Worm (Caenorhabditis elegans) whole organism, L3 larva: ENCODE results near the gene W03C9.6.

Experiments used
- R02D3.7 ChIP-seq: fragments of 150-350 bp; optimal IDR thresholded peaks from 2 replicates; lab custom pipeline; 2014; ENCODE audit warnings: missing biosample characterization, missing genetic modification characterization
- ZK546.5 ChIP-seq: sonication (generic microtip); optimal IDR thresholded peaks from 2 replicates; lab custom pipeline; 2017; ENCODE audit warnings: missing biosample characterization, missing genetic modification characterization
- aly-2 ChIP-seq: fragments of 150-350 bp; optimal IDR thresholded peaks from 2 replicates; lab custom pipeline; 2014; ENCODE audit warnings: missing biosample characterization, missing genetic modification characterization
- ama-1 ChIP-seq: fragments of 150-350 bp; optimal IDR thresholded peaks from 2 replicates; lab custom pipeline; 2018
- ceh-16 ChIP-seq: sonication (generic microtip); optimal IDR thresholded peaks from 2 replicates; lab custom pipeline; 2017; ENCODE audit warnings: missing biosample characterization, missing genetic modification characterization
- ceh-28 ChIP-seq: fragments of 150-350 bp; optimal IDR thresholded peaks from 2 replicates; lab custom pipeline; 2014; ENCODE audit warnings: missing biosample characterization, missing genetic modification reagents, missing genetic modification characterization
- ceh-82 ChIP-seq: fragments of 150-350 bp; optimal IDR thresholded peaks from 2 replicates; lab custom pipeline; 2014; ENCODE audit warnings: missing biosample characterization, missing genetic modification characterization
- egl-27 ChIP-seq: sonication (generic microtip); optimal IDR thresholded peaks from 4 replicates; lab custom pipeline; 2017; ENCODE audit warnings: missing biosample characterization, missing genetic modification reagents, missing genetic modification characterization
- egl-5 ChIP-seq: fragments of 150-350 bp; optimal IDR thresholded peaks from 2 replicates; lab custom pipeline; 2017; ENCODE audit warnings: missing biosample characterization, missing genetic modification reagents, missing genetic modification characterization, inconsistent platforms
- elt-1 ChIP-seq: fragments of 150-350 bp; optimal IDR thresholded peaks from 2 replicates; lab custom pipeline; 2014; ENCODE audit warnings: missing biosample characterization, missing genetic modification characterization
- elt-2 ChIP-seq: sonication (generic microtip); optimal IDR thresholded peaks from 2 replicates; lab custom pipeline; 2016; ENCODE audit warnings: missing genetic modification reagents, mild to moderate bottlenecking, missing genetic modification characterization, missing compliant biosample characterization
- eor-1 ChIP-seq, 2 experiments: fragments of 150-350 bp; optimal IDR thresholded peaks; 2 replicates each; lab custom pipeline; 2014 to 2018; ENCODE audit warnings: missing biosample characterization in 2 of 2, missing genetic modification characterization in 2 of 2
- fkh-10 ChIP-seq: sonication (generic microtip); optimal IDR thresholded peaks from 2 replicates; lab custom pipeline; 2017; ENCODE audit warnings: missing biosample characterization, missing genetic modification reagents, missing genetic modification characterization
- fkh-2 ChIP-seq: fragments of 150-350 bp; optimal IDR thresholded peaks from 2 replicates; lab custom pipeline; 2014; ENCODE audit warnings: missing biosample characterization, missing genetic modification reagents, missing genetic modification characterization
- fos-1 ChIP-seq: fragments of 150-350 bp; optimal IDR thresholded peaks from 2 replicates; lab custom pipeline; 2014; ENCODE audit warnings: missing biosample characterization, missing genetic modification characterization
- hmg-11 ChIP-seq: sonication (generic microtip); optimal IDR thresholded peaks from 2 replicates; lab custom pipeline; 2016; ENCODE audit warnings: missing genetic modification characterization, missing compliant biosample characterization
- jun-1 ChIP-seq: fragments of 150-350 bp; optimal IDR thresholded peaks from 2 replicates; lab custom pipeline; 2014; ENCODE audit warnings: missing biosample characterization, missing genetic modification reagents, missing genetic modification characterization
- lin-15B ChIP-seq: fragments of 150-350 bp; optimal IDR thresholded peaks from 2 replicates; lab custom pipeline; 2014; ENCODE audit warnings: missing biosample characterization, missing genetic modification characterization
- lin-39 ChIP-seq: fragments of 150-350 bp; optimal IDR thresholded peaks from 2 replicates; lab custom pipeline; 2018; ENCODE audit warnings: missing biosample characterization, missing genetic modification reagents, missing genetic modification characterization
- mdl-1 ChIP-seq: fragments of 150-350 bp; optimal IDR thresholded peaks from 2 replicates; lab custom pipeline; 2014; ENCODE audit warnings: missing biosample characterization, missing genetic modification characterization
- mml-1 ChIP-seq: fragments of 150-350 bp; sonication (generic microtip); optimal IDR thresholded peaks from 3 replicates; lab custom pipeline; 2014; ENCODE audit warnings: missing biosample characterization, missing genetic modification characterization
- nfya-1 ChIP-seq: sonication (generic microtip); optimal IDR thresholded peaks from 2 replicates; lab custom pipeline; 2017; ENCODE audit warnings: missing genetic modification characterization, mild to moderate bottlenecking, missing compliant biosample characterization, antibody characterized with exemption, moderate library complexity; ENCODE audit not compliant: insufficient read depth
- nhr-11 ChIP-seq: fragments of 150-350 bp; optimal IDR thresholded peaks from 2 replicates; lab custom pipeline; 2014; ENCODE audit warnings: missing biosample characterization, missing genetic modification characterization
- nhr-12 ChIP-seq: fragments of 150-350 bp; optimal IDR thresholded peaks from 2 replicates; lab custom pipeline; 2014; ENCODE audit warnings: missing biosample characterization, missing genetic modification characterization
- nhr-23 ChIP-seq: fragments of 150-350 bp; optimal IDR thresholded peaks from 2 replicates; lab custom pipeline; 2014; ENCODE audit warnings: missing biosample characterization, missing genetic modification reagents, missing genetic modification characterization
- nhr-25 ChIP-seq: sonication (generic microtip); optimal IDR thresholded peaks from 2 replicates; lab custom pipeline; 2017; ENCODE audit warnings: missing biosample characterization, missing genetic modification characterization
- nhr-28 ChIP-seq: fragments of 150-350 bp; optimal IDR thresholded peaks from 2 replicates; lab custom pipeline; 2014; ENCODE audit warnings: missing biosample characterization, missing genetic modification characterization
- nhr-43 ChIP-seq: sonication (generic microtip); optimal IDR thresholded peaks from 2 replicates; lab custom pipeline; 2016; ENCODE audit warnings: mild to moderate bottlenecking, missing genetic modification characterization, missing compliant biosample characterization; ENCODE audit not compliant: poor library complexity, severe bottlenecking
- nhr-67 ChIP-seq: fragments of 150-350 bp; optimal IDR thresholded peaks from 2 replicates; lab custom pipeline; 2014; ENCODE audit warnings: missing biosample characterization, missing genetic modification characterization
- nhr-76 ChIP-seq: fragments of 150-350 bp; sonication (generic microtip); optimal IDR thresholded peaks from 5 replicates; lab custom pipeline; 2014; ENCODE audit warnings: missing biosample characterization, missing genetic modification characterization
- nhr-77 ChIP-seq: fragments of 150-350 bp; optimal IDR thresholded peaks from 2 replicates; lab custom pipeline; 2014; ENCODE audit warnings: missing biosample characterization, missing genetic modification characterization
- pha-4 ChIP-seq: fragments of 150-350 bp; optimal IDR thresholded peaks from 2 replicates; lab custom pipeline; 2014; ENCODE audit warnings: missing biosample characterization, missing genetic modification reagents, missing genetic modification characterization
- pqm-1 ChIP-seq: fragments of 150-350 bp; optimal IDR thresholded peaks from 2 replicates; lab custom pipeline; 2017; ENCODE audit warnings: missing biosample characterization, missing genetic modification characterization, inconsistent platforms
- skn-1 ChIP-seq: fragments of 150-350 bp; optimal IDR thresholded peaks from 2 replicates; lab custom pipeline; 2014; ENCODE audit warnings: missing biosample characterization, missing genetic modification characterization
- snpc-4 ChIP-seq: fragments of 150-350 bp; optimal IDR thresholded peaks from 2 replicates; lab custom pipeline; 2014; ENCODE audit warnings: missing biosample characterization, missing genetic modification characterization
- tbx-2 ChIP-seq: sonication (generic microtip); optimal IDR thresholded peaks from 2 replicates; lab custom pipeline; 2016; ENCODE audit warnings: mild to moderate bottlenecking, missing genetic modification characterization, missing compliant biosample characterization
- unc-39 ChIP-seq: sonication (generic microtip); optimal IDR thresholded peaks from 4 replicates; lab custom pipeline; 2017; ENCODE audit warnings: missing biosample characterization, missing genetic modification characterization
- unc-62 ChIP-seq: fragments of 150-350 bp; sonication (generic microtip); optimal IDR thresholded peaks from 4 replicates; lab custom pipeline; 2014; ENCODE audit warnings: missing biosample characterization, missing genetic modification reagents, missing genetic modification characterization
- zag-1 ChIP-seq: fragments of 150-350 bp; optimal IDR thresholded peaks from 2 replicates; lab custom pipeline; 2014; ENCODE audit warnings: missing biosample characterization, missing genetic modification characterization
- ztf-11 ChIP-seq: fragments of 150-350 bp; optimal IDR thresholded peaks from 2 replicates; lab custom pipeline; 2014; ENCODE audit warnings: missing biosample characterization, missing genetic modification characterization
- ztf-4 ChIP-seq: fragments of 150-350 bp; optimal IDR thresholded peaks from 2 replicates; lab custom pipeline; 2014; ENCODE audit warnings: missing biosample characterization, missing genetic modification characterization

Gene W03C9.6

ce11 chrII:11978478-11978877 lies 24.2 kb downstream of the W03C9.6 start:
- TF ChIP-seq ceh-28 (tag; lab: Kevin White, UChicago) (no peak), nhr-67 (tag; lab: Kevin White, UChicago) (no peak), ztf-4 (tag; lab: Kevin White, UChicago) (no peak), unc-62 (GFP tag; lab: Kevin White, UChicago) (no peak), nhr-12 (no peak), ceh-82 (no peak), pha-4 (tag; lab: Kevin White, UChicago) (no peak), nhr-76 (tag; lab: Kevin White, UChicago) (no peak), snpc-4 (tag; lab: Kevin White, UChicago) (no peak), unc-39 (tag; lab: Kevin White, UChicago) (no peak), eor-1 (tag; optimal IDR thresholded peaks at IDR 0.05; lab: Kevin White, UChicago) (no peak), nhr-77 (tag; lab: Kevin White, UChicago) (no peak), fkh-2 (no peak), jun-1 (tag; lab: Kevin White, UChicago) (no peak), fkh-10 (GFP tag; lab: Kevin White, UChicago) (no peak), nfya-1 (tag; lab: Kevin White, UChicago) (no peak), pqm-1 (tag; lab: Kevin White, UChicago) (no peak), nhr-25 (no peak), aly-2 (no peak), ZK546.5 (no peak)

DNA sequence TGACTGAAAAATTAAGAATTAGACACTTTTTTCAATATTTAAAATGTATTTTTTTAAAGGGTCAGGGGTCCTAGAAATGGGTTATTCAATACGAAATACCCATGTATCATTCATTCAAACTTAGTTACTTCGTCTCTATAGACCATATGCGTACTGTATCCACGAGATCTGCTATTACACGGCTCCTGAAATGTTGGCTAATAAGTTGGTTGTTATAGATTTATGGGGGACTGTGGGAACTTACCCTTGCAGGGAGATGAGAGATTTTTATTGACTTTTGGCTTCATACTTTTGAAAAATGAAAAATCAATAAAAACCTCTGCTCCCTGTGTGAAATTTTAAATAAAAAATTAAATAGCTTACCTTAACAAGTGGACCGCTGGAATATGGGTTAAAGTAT lies 24.6 kb downstream of the W03C9.6 start:
- TF ChIP-seq aly-2 (no peak), nhr-67 (tag; lab: Kevin White, UChicago) (no peak), jun-1 (tag; lab: Kevin White, UChicago) (no peak), zag-1 (tag; lab: Kevin White, UChicago) (no peak), ceh-82 (no peak), nhr-28 (tag; lab: Kevin White, UChicago) (no peak), lin-15B (tag; lab: Kevin White, UChicago) (no peak), egl-5 (tag; lab: Kevin White, UChicago) (no peak)

DNA sequence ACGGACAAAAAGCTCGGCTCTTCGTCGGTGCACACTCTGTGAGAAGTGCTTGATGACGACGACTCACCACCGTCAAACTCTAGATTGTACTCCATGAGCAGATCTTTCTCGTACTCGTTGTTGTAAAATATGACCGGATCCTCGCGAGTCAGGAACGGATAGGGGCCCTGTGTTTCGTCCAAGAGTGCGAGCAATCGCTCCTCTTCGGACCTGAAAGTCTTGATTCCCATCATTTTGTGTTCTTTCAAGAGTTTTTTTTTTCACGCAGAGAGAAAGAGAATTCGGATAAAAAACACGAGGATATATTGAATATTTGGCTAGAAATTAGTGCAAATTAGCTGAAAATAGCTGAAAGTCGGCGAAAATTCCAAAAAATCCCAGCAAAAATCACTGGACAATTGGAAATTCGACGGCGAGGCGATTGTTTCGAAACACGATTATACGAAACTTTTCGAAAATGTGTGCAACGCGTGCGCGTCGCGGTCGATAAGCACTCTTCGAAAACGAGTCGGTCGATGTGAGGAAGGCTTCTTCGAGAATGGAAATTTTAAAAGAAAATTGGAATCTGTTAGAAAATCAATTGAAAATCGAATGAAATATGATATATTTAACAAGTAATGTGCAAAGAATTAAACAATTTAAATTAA lies 25.3 kb downstream of the W03C9.6 start, which contains the start of the genes ash-2 and Y17G7B.20:
Gene ash-2 (plus strand): TSS at position 390 of the 647 bp plus-strand sequence.
Gene Y17G7B.20 (minus strand): TSS at position 396 of the 647 bp plus-strand sequence.
- no peak for TF ChIP-seq nfya-1 (tag; lab: Kevin White, UChicago)
- no peak for TF ChIP-seq mdl-1
- TF ChIP-seq ztf-4 (tag; lab: Kevin White, UChicago): no peak
- peak; percentile 3 for TF ChIP-seq nhr-25
- no peak for TF ChIP-seq eor-1 (tag; optimal IDR thresholded peaks at IDR 0.05; lab: Kevin White, UChicago)
- no peak for TF ChIP-seq nhr-11 (tag; lab: Kevin White, UChicago)
- TF ChIP-seq egl-27 (tag; lab: Kevin White, UChicago): no peak
- TF ChIP-seq nhr-43 (tag; lab: Kevin White, UChicago): no peak
- peak; percentile 4 for TF ChIP-seq snpc-4 (tag; lab: Kevin White, UChicago)
- TF ChIP-seq hmg-11: peak; percentile 31
- peak; percentile 18 for TF ChIP-seq pha-4 (tag; lab: Kevin White, UChicago)
- no peak for TF ChIP-seq nhr-67 (tag; lab: Kevin White, UChicago)
- no peak for TF ChIP-seq aly-2
- TF ChIP-seq pqm-1 (tag; lab: Kevin White, UChicago): no peak
- no peak for TF ChIP-seq fkh-10 (GFP tag; lab: Kevin White, UChicago)
- no peak for TF ChIP-seq elt-1
- no peak for TF ChIP-seq ceh-16
- peak; percentile 33 for TF ChIP-seq lin-39
- TF ChIP-seq mml-1 (tag; lab: Kevin White, UChicago): no peak
- TF ChIP-seq nhr-77 (tag; lab: Kevin White, UChicago): no peak
- peak; percentile 38 for TF ChIP-seq ama-1 (lab: Kevin White, UChicago)
- peak; percentile 21 for TF ChIP-seq lin-15B (tag; lab: Kevin White, UChicago)
- TF ChIP-seq ZK546.5: no peak
- TF ChIP-seq elt-2 (tag; lab: Kevin White, UChicago): no peak
- TF ChIP-seq nhr-12: no peak
- no peak for TF ChIP-seq fkh-2
- TF ChIP-seq unc-62 (GFP tag; lab: Kevin White, UChicago): no peak

DNA sequence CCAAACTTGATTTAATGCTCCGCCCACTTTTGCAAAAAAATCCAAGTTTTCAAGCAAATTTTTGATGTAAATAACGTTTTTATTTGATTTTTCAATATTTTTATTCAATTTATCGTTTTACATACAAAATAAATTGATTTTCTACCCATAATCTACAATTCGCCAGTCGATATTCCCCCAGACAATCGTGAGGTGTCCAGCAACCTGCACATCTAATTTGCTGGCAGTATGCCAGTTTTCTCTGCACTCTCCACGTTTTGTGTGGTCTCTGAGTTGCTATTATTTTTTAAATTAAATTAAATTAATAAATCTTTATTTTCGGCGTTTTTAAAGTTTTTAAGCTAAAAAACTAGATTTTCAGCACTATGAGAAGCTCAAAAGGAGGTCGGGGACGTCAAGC lies 25.8 kb downstream of the W03C9.6 start:
- TF ChIP-seq lin-15B (tag; lab: Kevin White, UChicago) (peak; percentile 95), R02D3.7 (tag; lab: Kevin White, UChicago) (peak; percentile 85), pha-4 (tag; lab: Kevin White, UChicago) (peak; percentile 93), nhr-25 (peak; percentile 69), egl-5 (tag; lab: Kevin White, UChicago) (peak; percentile 61), nhr-23 (tag; lab: Kevin White, UChicago) (peak; percentile 98), ztf-11 (tag; lab: Kevin White, UChicago) (no peak), unc-39 (tag; lab: Kevin White, UChicago) (no peak), fos-1 (tag; lab: Kevin White, UChicago) (peak; percentile 69), nhr-28 (tag; lab: Kevin White, UChicago) (no peak), fkh-10 (GFP tag; lab: Kevin White, UChicago) (peak; percentile 86), nhr-12 (no peak), nfya-1 (tag; lab: Kevin White, UChicago) (peak; percentile 83), ama-1 (lab: Kevin White, UChicago) (peak; percentile 60), hmg-11 (no peak), eor-1 (tag; optimal IDR thresholded peaks at IDR 0.05; lab: Kevin White, UChicago) (no peak), elt-2 (tag; lab: Kevin White, UChicago) (peak; percentile 73), ceh-16 (no peak), ztf-4 (tag; lab: Kevin White, UChicago) (peak; percentile 79), mdl-1 (peak; percentile 43), jun-1 (tag; lab: Kevin White, UChicago) (peak; percentile 74), tbx-2 (tag; lab: Kevin White, UChicago) (peak; percentile 71), nhr-43 (tag; lab: Kevin White, UChicago) (peak; percentile 90), nhr-67 (tag; lab: Kevin White, UChicago) (no peak), skn-1 (tag; lab: Kevin White, UChicago) (peak; percentile 39), nhr-77 (tag; lab: Kevin White, UChicago) (peak; percentile 67), snpc-4 (tag; lab: Kevin White, UChicago) (peak; percentile 57), lin-39 (peak; percentile 44)
